Worm (Caenorhabditis elegans): ENCODE data around the gene srbc-9.

ce11 chrV:7514939-7515338 lies 24.7 kb upstream of the srbc-9 start, which contains the start of gene srb-18:
- TF ChIP-seq ces-1 (GFP tag; optimal IDR thresholded peaks at IDR 0.05) (no peak), nhr-237 (tag; optimal IDR thresholded peaks at IDR 0.05) (no peak), lsy-2 (tag; optimal IDR thresholded peaks at IDR 0.05) (no peak), lin-13 (tag; optimal IDR thresholded peaks at IDR 0.05) (no peak), sptf-1 (tag; optimal IDR thresholded peaks at IDR 0.05) (no peak), ztf-11 (tag; optimal IDR thresholded peaks at IDR 0.05) (no peak), nhr-76 (tag; optimal IDR thresholded peaks at IDR 0.05) (no peak), ceh-39 (tag; optimal IDR thresholded peaks at IDR 0.05) (no peak), unc-39 (tag; optimal IDR thresholded peaks at IDR 0.05) (no peak), snpc-4 (tag; optimal IDR thresholded peaks at IDR 0.05) (no peak), elt-1 (tag; optimal IDR thresholded peaks at IDR 0.05; ENCODE audit: borderline replicate concordance, insufficient read depth) (no peak), elt-3 (tag; optimal IDR thresholded peaks at IDR 0.05) (no peak), mep-1 (tag; optimal IDR thresholded peaks at IDR 0.05) (no peak), cnd-1 (tag; optimal IDR thresholded peaks at IDR 0.05) (no peak)

All from whole organism, mixed stage, embryonic.